Worm (Caenorhabditis elegans): ENCODE measurements around the gene sru-25.

ce11 chrV:706918-707317, 32.8 kb upstream of the sru-25 start, which contains the start of gene srbc-38:
- TF ChIP-seq snpc-4 (tag; optimal IDR thresholded peaks at IDR 0.05), result no peak
- no peak for TF ChIP-seq nhr-12 (tag; optimal IDR thresholded peaks at IDR 0.05)
- TF ChIP-seq sptf-1 (tag; optimal IDR thresholded peaks at IDR 0.05), result no peak
- TF ChIP-seq ztf-11 (tag; optimal IDR thresholded peaks at IDR 0.05), result no peak
- TF ChIP-seq ces-1 (GFP tag; optimal IDR thresholded peaks at IDR 0.05), result no peak
- no peak for TF ChIP-seq mls-2 (tag; optimal IDR thresholded peaks at IDR 0.05)
- TF ChIP-seq lin-13 (tag; optimal IDR thresholded peaks at IDR 0.05), result no peak

Data from whole organism, mixed stage, embryonic.